Worm (Caenorhabditis elegans) whole organism, L4 larva: ENCODE results near the gene nlr-1.

Source experiments
- D1046.2 ChIP-seq: fragments of 200-800 bp; sonication (Bioruptor generic); IDR thresholded peaks from 2 replicates; pipeline ENCODE4 v1.3.6; 2022; ENCODE audit warnings: missing genetic modification characterization, missing compliant biosample characterization
- F10B5.3 ChIP-seq: sonication (generic microtip); optimal IDR thresholded peaks from 2 replicates; lab custom pipeline; 2016; ENCODE audit warnings: mild to moderate bottlenecking, missing genetic modification characterization, missing compliant biosample characterization
- F37D6.2 ChIP-seq: sonication (generic microtip); optimal IDR thresholded peaks from 2 replicates; lab custom pipeline; 2016; ENCODE audit warnings: mild to moderate bottlenecking, missing genetic modification characterization, missing compliant biosample characterization
- F44E2.7 ChIP-seq: fragments of 200-800 bp; sonication (Bioruptor generic); IDR thresholded peaks from 2 replicates; pipeline ENCODE4 v2.1.2; 2022; ENCODE audit warnings: missing genetic modification characterization, missing compliant biosample characterization
- F49E8.2 ChIP-seq: sonication (generic microtip); optimal IDR thresholded peaks from 2 replicates; lab custom pipeline; 2016; ENCODE audit warnings: missing compliant biosample characterization, mild to moderate bottlenecking, missing genetic modification characterization, borderline replicate concordance
- T26A8.4 ChIP-seq: fragments of 200-800 bp; sonication (Bioruptor generic); IDR thresholded peaks from 2 replicates; pipeline ENCODE4 v1.3.6; 2022; ENCODE audit warnings: missing genetic modification characterization, missing compliant biosample characterization
- Y5F2A.4 ChIP-seq: fragments of 200-800 bp; sonication (Bioruptor generic); optimal IDR thresholded peaks from 2 replicates; lab custom pipeline; 2018; ENCODE audit warnings: mild to moderate bottlenecking, missing genetic modification characterization, missing compliant biosample characterization
- Y75B8A.6 ChIP-seq: fragments of 200-800 bp; sonication (Bioruptor generic); IDR thresholded peaks from 2 replicates; pipeline ENCODE4 v1.3.6; 2022; ENCODE audit warnings: missing genetic modification reagents, missing genetic modification characterization, missing compliant biosample characterization
- ZK337.2 ChIP-seq: fragments of 200-800 bp; sonication (Bioruptor generic); IDR thresholded peaks from 2 replicates; pipeline ENCODE4 v1.3.6; 2022; ENCODE audit warnings: missing genetic modification reagents, missing genetic modification characterization, missing compliant biosample characterization
- ZK546.5 ChIP-seq, 2 experiments: sonication (generic microtip); optimal IDR thresholded peaks; 2 replicates each; lab custom pipeline; 2017; ENCODE audit warnings: missing biosample characterization in 2 of 2, missing genetic modification characterization in 2 of 2
- aha-1 ChIP-seq: fragments of 150-350 bp; peaks from one replicate; lab custom pipeline; 2014; ENCODE audit warnings: missing biosample characterization, missing genetic modification characterization
- ama-1 ChIP-seq: fragments of 150-350 bp; optimal IDR thresholded peaks from 2 replicates; lab custom pipeline; 2014; ENCODE audit warnings: inconsistent platforms, mixed read lengths
- arid-1 ChIP-seq: fragments of 200-800 bp; sonication (Bioruptor generic); conservative IDR thresholded peaks from 2 replicates; pipeline ENCODE4 v1.3.6; 2022; ENCODE audit warnings: missing genetic modification reagents, missing genetic modification characterization, missing compliant biosample characterization
- ceh-20 ChIP-seq: fragments of 200-800 bp; sonication (Bioruptor generic); IDR thresholded peaks from 2 replicates; pipeline ENCODE4 v1.3.6; 2022; ENCODE audit warnings: missing genetic modification reagents, missing genetic modification characterization, missing compliant biosample characterization
- dmd-6 ChIP-seq: fragments of 200-800 bp; sonication (Bioruptor generic); IDR thresholded peaks from 2 replicates; pipeline ENCODE4 v1.3.6; 2022; ENCODE audit warnings: missing genetic modification reagents, missing genetic modification characterization, missing compliant biosample characterization
- egl-43 ChIP-seq: fragments of 200-800 bp; sonication (Bioruptor generic); IDR thresholded peaks from 2 replicates; pipeline ENCODE4 v1.3.6; 2022; ENCODE audit warnings: missing genetic modification reagents, missing genetic modification characterization, missing compliant biosample characterization
- fos-1 ChIP-seq: fragments of 150-350 bp; optimal IDR thresholded peaks from 2 replicates; lab custom pipeline; 2014; ENCODE audit warnings: missing biosample characterization, missing genetic modification characterization
- gei-8 ChIP-seq: fragments of 200-800 bp; sonication (Bioruptor generic); optimal IDR thresholded peaks from 2 replicates; lab custom pipeline; 2018; ENCODE audit warnings: mild to moderate bottlenecking, missing genetic modification characterization, missing compliant biosample characterization
- hif-1 ChIP-seq, 2 experiments: sonication (generic microtip); optimal IDR thresholded peaks; 2 replicates each; lab custom pipeline; 2016 to 2017; ENCODE audit warnings: missing compliant biosample characterization in 2 of 2, missing genetic modification characterization in 2 of 2, missing genetic modification reagents in 2 of 2, missing genotype in 2 of 2, mild to moderate bottlenecking in 1 of 2
- hlh-30 ChIP-seq: sonication (generic microtip); optimal IDR thresholded peaks from 2 replicates; lab custom pipeline; 2017; ENCODE audit warnings: antibody characterized with exemption, mild to moderate bottlenecking, missing genetic modification characterization, missing compliant biosample characterization; ENCODE audit not compliant: insufficient read depth
- jun-1 ChIP-seq: fragments of 150-350 bp; optimal IDR thresholded peaks from 2 replicates; lab custom pipeline; 2014; ENCODE audit warnings: missing biosample characterization, missing genetic modification reagents, missing genetic modification characterization
- lim-7 ChIP-seq: fragments of 200-800 bp; sonication (Bioruptor generic); IDR thresholded peaks from 2 replicates; pipeline ENCODE4 v1.3.6; 2022; ENCODE audit warnings: missing genetic modification characterization, missing compliant biosample characterization
- lin-29 ChIP-seq: fragments of 200-800 bp; sonication (Bioruptor generic); IDR thresholded peaks from 2 replicates; pipeline ENCODE4 v1.3.6; 2022; ENCODE audit warnings: missing genetic modification reagents, missing genetic modification characterization, missing compliant biosample characterization
- lin-38 ChIP-seq: fragments of 200-800 bp; sonication (Bioruptor generic); IDR thresholded peaks from 2 replicates; pipeline ENCODE4 v1.3.6; 2022; ENCODE audit warnings: missing genetic modification reagents, missing genetic modification characterization, missing compliant biosample characterization
- lsy-2 ChIP-seq, 2 experiments: fragments of 150-350 bp in 1 of 2; sonication (generic microtip) in 1 of 2; optimal IDR thresholded peaks; 2 replicates each; lab custom pipeline; 2014 to 2017; ENCODE audit warnings: missing biosample characterization in 2 of 2, missing genetic modification characterization in 2 of 2
- madf-5 ChIP-seq, 2 experiments: fragments of 200-800 bp; sonication (Bioruptor generic); IDR thresholded peaks; 2 replicates each; pipeline ENCODE4 v1.3.6; 2022; ENCODE audit warnings: missing compliant biosample characterization in 2 of 2, missing genetic modification characterization in 2 of 2
- mdt-29 ChIP-seq: fragments of 200-800 bp; sonication (Bioruptor generic); IDR thresholded peaks from 2 replicates; pipeline ENCODE4 v1.3.6; 2022; ENCODE audit warnings: missing genetic modification reagents, missing genetic modification characterization, missing compliant biosample characterization
- mep-1 ChIP-seq: fragments of 150-350 bp; sonication (generic microtip); optimal IDR thresholded peaks from 3 replicates; lab custom pipeline; 2014; ENCODE audit warnings: missing biosample characterization, missing genetic modification characterization
- mes-2 ChIP-seq: sonication (generic microtip); optimal IDR thresholded peaks from 2 replicates; lab custom pipeline; 2016; ENCODE audit warnings: missing genotype, mild to moderate bottlenecking, missing genetic modification characterization, missing compliant biosample characterization; ENCODE audit not compliant: poor library complexity, severe bottlenecking
- nhr-237 ChIP-seq: sonication (generic microtip); optimal IDR thresholded peaks from 2 replicates; lab custom pipeline; 2017; ENCODE audit warnings: missing biosample characterization, missing genetic modification characterization
- nhr-77 ChIP-seq: fragments of 150-350 bp; optimal IDR thresholded peaks from 2 replicates; lab custom pipeline; 2014; ENCODE audit warnings: missing biosample characterization, missing genetic modification characterization
- spr-1 ChIP-seq: sonication (generic microtip); optimal IDR thresholded peaks from 2 replicates; lab custom pipeline; 2016; ENCODE audit warnings: mild to moderate bottlenecking, missing genetic modification characterization, missing compliant biosample characterization
- spr-3 ChIP-seq: fragments of 200-800 bp; sonication (Bioruptor generic); optimal IDR thresholded peaks from 2 replicates; lab custom pipeline; 2018; ENCODE audit warnings: mild to moderate bottlenecking, missing genetic modification characterization, missing compliant biosample characterization
- tag-97 ChIP-seq: fragments of 200-800 bp; sonication (Bioruptor generic); IDR thresholded peaks from 2 replicates; pipeline ENCODE4 v1.3.6; 2022; ENCODE audit warnings: missing genetic modification characterization, missing compliant biosample characterization
- unc-130 ChIP-seq: sonication (generic microtip); optimal IDR thresholded peaks from 2 replicates; lab custom pipeline; 2016; ENCODE audit warnings: missing genetic modification reagents, missing genetic modification characterization, missing compliant biosample characterization
- unc-62 ChIP-seq, 3 experiments: fragments of 150-350 bp in 1 of 3; sonication (generic microtip); optimal IDR thresholded peaks in 2 of 3; peaks in 1 of 3; 1 replicate in 1 of 3; 2 replicates in 2 of 3; lab custom pipeline; 2014 to 2017; ENCODE audit warnings: missing biosample characterization in 3 of 3, missing genetic modification characterization in 3 of 3, missing genetic modification reagents in 3 of 3, missing genotype in 1 of 3
- zfp-2 ChIP-seq: sonication (generic microtip); optimal IDR thresholded peaks from 2 replicates; lab custom pipeline; 2016; ENCODE audit warnings: mild to moderate bottlenecking, missing genetic modification characterization, missing compliant biosample characterization

Gene nlr-1

DNA sequence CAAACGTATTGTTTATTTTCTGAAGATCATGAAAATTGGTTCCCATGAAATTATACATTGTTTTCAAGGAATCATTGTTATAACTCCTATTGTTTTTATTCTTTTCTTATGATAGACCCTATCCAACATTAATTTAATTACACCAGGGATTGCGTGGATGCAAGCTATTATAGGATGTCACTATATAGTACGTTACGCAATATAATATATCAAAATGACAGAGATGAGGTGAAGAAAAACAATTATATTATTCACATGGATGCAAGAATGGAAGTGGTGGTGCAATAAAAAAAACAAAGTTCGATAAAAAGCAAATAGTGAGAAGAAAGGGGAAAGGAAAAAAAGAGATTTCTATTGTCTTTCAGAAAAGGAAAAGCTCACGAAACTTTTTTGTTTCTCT lies 15.2 kb upstream of the nlr-1 start:
- TF ChIP-seq F37D6.2 (tag; lab: Kevin White, UChicago) (no peak), ceh-20 (no peak), lin-38 (GFP tag; lab: Robert Waterston, UW) (no peak), Y5F2A.4 (GFP tag; lab: Kevin White, UChicago) (no peak), spr-1 (tag; lab: Kevin White, UChicago) (no peak), hif-1 (tag; optimal IDR thresholded peaks at IDR 0.05; lab: Kevin White, UChicago) (no peak), aha-1 (tag; lab: Kevin White, UChicago) (no peak), gei-8 (no peak), T26A8.4 (GFP tag; lab: Robert Waterston, UW) (no peak), unc-130 (GFP tag; lab: Kevin White, UChicago) (no peak), hlh-30 (tag; lab: Kevin White, UChicago) (no peak), lin-29 (GFP tag; lab: Robert Waterston, UW) (no peak), zfp-2 (no peak), F10B5.3 (no peak)

DNA sequence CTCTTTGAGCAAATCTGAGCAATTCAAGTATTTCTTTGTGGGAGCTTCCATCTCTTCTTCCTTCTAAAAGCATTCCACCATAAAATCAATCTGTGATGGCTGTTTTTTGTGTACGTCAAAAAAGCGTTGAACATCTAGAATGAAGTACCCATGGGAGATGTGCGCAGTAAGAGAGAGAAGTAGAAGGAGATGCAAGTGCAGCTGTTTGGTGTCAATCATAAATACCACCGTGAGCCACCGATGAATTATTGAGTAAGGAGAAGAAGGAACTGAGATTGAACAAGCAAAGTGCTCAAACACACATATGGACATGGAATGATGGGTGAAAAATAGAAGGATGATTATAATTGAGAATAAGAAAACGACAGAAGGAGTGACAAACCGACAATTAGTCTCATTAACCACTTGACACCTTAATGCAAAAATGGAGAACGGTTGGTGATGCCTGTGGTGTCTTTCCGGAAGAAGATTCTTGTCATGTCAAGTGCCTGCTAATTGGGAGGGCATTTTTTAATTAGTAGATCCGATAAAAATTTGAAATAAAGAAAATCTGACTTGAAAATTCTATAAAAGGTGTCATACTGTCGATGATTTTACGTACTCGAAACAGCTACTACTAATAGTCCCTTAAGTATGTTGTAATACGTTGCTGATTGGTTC lies 14.1 kb upstream of the nlr-1 start:
- peak in 1 of 2 experiments; percentile 98 for TF ChIP-seq unc-62 (GFP tag; optimal IDR thresholded peaks at IDR 0.05 in 1 of 2; lab: Kevin White, UChicago)
- TF ChIP-seq unc-62 (tag; optimal IDR thresholded peaks at IDR 0.05; lab: Kevin White, UChicago): no peak
- no peak for TF ChIP-seq Y75B8A.6 (GFP tag; lab: Robert Waterston, UW)
- no peak for TF ChIP-seq F44E2.7 (GFP tag; lab: Robert Waterston, UW)
- TF ChIP-seq hif-1 (tag; optimal IDR thresholded peaks at IDR 0.05; lab: Kevin White, UChicago): no peak
- TF ChIP-seq aha-1 (tag; lab: Kevin White, UChicago): peak; percentile 25
- TF ChIP-seq ZK546.5 (tag; optimal IDR thresholded peaks at IDR 0.05; lab: Kevin White, UChicago): no peak
- no peak for TF ChIP-seq egl-43 (GFP tag; lab: Robert Waterston, UW)

DNA sequence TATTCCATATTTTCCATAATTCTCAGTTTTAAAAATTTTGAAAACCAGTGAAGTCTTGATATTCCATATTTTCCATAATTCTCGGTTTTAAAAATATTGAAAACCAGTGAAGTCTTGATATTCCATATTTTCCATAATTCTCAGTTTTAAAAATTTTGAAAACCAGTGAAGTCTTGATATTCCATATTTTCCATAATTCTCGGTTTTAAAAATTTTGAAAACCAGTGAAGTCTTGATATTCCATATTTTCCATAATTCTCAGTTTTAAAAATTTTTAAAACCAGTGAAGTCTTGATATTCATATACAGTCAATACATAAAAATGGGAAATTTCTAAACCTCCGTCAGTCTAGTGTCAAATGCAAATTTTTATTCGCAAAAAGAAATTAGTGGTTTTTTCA lies 7.7 kb downstream of the nlr-1 start:
- TF ChIP-seq lim-7 (GFP tag; lab: Robert Waterston, UW) (0 out of 2 replicates have a peak, but pooled peaks have one; percentile 40), madf-5 (GFP tag; IDR thresholded peaks at IDR 0.05; lab: Robert Waterston, UW) (peak in 1 of 2 experiments; percentile 78; a peak in 2 of 4 replicates)

DNA sequence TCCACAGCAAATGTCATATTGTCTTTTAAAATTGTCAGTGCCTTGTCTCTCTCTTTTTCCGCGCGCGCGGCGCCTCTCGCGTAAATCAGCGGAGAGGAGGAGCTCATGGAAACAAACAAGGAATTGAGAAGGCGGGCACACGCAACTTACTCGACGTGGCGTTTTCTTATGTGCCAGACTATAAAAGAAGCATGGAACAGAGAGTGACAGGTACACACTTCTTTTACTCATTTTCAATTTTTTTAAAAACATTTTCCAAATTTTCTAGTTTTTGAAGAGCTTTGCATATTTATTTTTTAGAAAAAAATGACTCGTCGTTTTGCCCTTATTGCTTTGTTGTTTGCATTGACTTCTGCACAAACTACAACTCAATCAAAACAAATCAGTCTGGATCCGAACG lies 10.2 kb downstream of the nlr-1 start, which contains the start of gene F20B10.3:
Gene F20B10.3 (plus strand): TSS at position 301 of the 400 bp plus-strand sequence.
- TF ChIP-seq fos-1 (tag; lab: Kevin White, UChicago) (no peak), nhr-237 (tag; lab: Kevin White, UChicago) (no peak), tag-97 (no peak), arid-1 (GFP tag; lab: Robert Waterston, UW) (no peak), jun-1 (tag; lab: Kevin White, UChicago) (no peak), unc-130 (GFP tag; lab: Kevin White, UChicago) (no peak), F37D6.2 (tag; lab: Kevin White, UChicago) (no peak), lsy-2 (tag; optimal IDR thresholded peaks at IDR 0.05; lab: Kevin White, UChicago) (no peak), F49E8.2 (tag; lab: Kevin White, UChicago) (no peak), D1046.2 (GFP tag; lab: Robert Waterston, UW) (no peak), mdt-29 (GFP tag; lab: Robert Waterston, UW) (no peak), hif-1 (tag; optimal IDR thresholded peaks at IDR 0.05; lab: Kevin White, UChicago) (no peak), mep-1 (tag; lab: Kevin White, UChicago) (no peak), spr-3 (GFP tag; lab: Kevin White, UChicago) (no peak), ama-1 (lab: Kevin White, UChicago) (no peak), ZK337.2 (GFP tag; lab: Robert Waterston, UW) (no peak), nhr-77 (tag; lab: Kevin White, UChicago) (no peak), mes-2 (tag; lab: Kevin White, UChicago) (no peak), dmd-6 (GFP tag; lab: Robert Waterston, UW) (no peak)
